Fruit fly (Drosophila melanogaster): ENCODE results near the gene LanA.

LanA gene

dm6 chr3L:6181776-6182175 lies 36.0 kb downstream of the LanA start, which contains the start of gene CG10274 (continued):
- TF ChIP-seq CG11093 (GFP tag; IDR thresholded peaks at IDR 0.05) (no peak), HHEX (GFP tag; optimal IDR thresholded peaks at IDR 0.05) (no peak), Gsc (GFP tag; IDR thresholded peaks at IDR 0.05) (no peak), vfl (GFP tag; optimal IDR thresholded peaks at IDR 0.05) (no peak), Lim3 (GFP tag; IDR thresholded peaks at IDR 0.05) (no peak), maf-S (GFP tag; optimal IDR thresholded peaks at IDR 0.05) (peak; percentile 6), CG2129 (GFP tag; IDR thresholded peaks at IDR 0.05; ENCODE audit: partially characterized antibody) (no peak), trh (GFP tag; optimal IDR thresholded peaks at IDR 0.05) (peak; percentile 36), wek (GFP tag; optimal IDR thresholded peaks at IDR 0.05) (no peak), mirr (GFP tag; optimal IDR thresholded peaks at IDR 0.05) (no peak), sima (GFP tag; optimal IDR thresholded peaks at IDR 0.05) (no peak), CoRest (tag; optimal IDR thresholded peaks at IDR 0.05) (peak; percentile 90), Dad (GFP tag; optimal IDR thresholded peaks at IDR 0.05) (peak; percentile 49), CG18011 (GFP tag; optimal IDR thresholded peaks at IDR 0.05) (peak; percentile 59), pros (GFP tag; optimal IDR thresholded peaks at IDR 0.05) (no peak), zfh2 (GFP tag; optimal IDR thresholded peaks at IDR 0.05) (peak; percentile 80), exex (tag; optimal IDR thresholded peaks at IDR 0.05) (no peak), CG12071 (GFP tag; optimal IDR thresholded peaks at IDR 0.05) (no peak), H2.0 (GFP tag; IDR thresholded peaks at IDR 0.05) (peak; percentile 56; the same call in 1 of the 2 replicates), CG14441 (GFP tag; IDR thresholded peaks at IDR 0.05) (peak; percentile 61), Side (GFP tag; optimal IDR thresholded peaks at IDR 0.05) (peak; percentile 58), shn (GFP tag; optimal IDR thresholded peaks at IDR 0.05) (peak; percentile 70), CG7357 (GFP tag; IDR thresholded peaks at IDR 0.05) (peak; percentile 33; the same call in 1 of the 3 replicates), Stat92E (GFP tag; optimal IDR thresholded peaks at IDR 0.05) (peak in 1 of 3 experiments; percentile 39), CG15601 (tag; optimal IDR thresholded peaks at IDR 0.05) (no peak), CHES-1-like (GFP tag; optimal IDR thresholded peaks at IDR 0.05) (peak; percentile 79), CG9727 (GFP tag; optimal IDR thresholded peaks at IDR 0.05) (peak; percentile 76), CG6654 (GFP tag; optimal IDR thresholded peaks at IDR 0.05) (peak; percentile 18), CG33557 (GFP tag; optimal IDR thresholded peaks at IDR 0.05) (peak; percentile 73), CG9932 (GFP tag; IDR thresholded peaks at IDR 0.05) (peak; percentile 88), CG14667 (GFP tag; IDR thresholded peaks at IDR 0.05) (peak; percentile 39), Ada2b (GFP tag; IDR thresholded peaks at IDR 0.05) (peak; percentile 60), sens-2 (GFP tag; IDR thresholded peaks at IDR 0.05) (no peak), CG1529 (GFP tag; optimal IDR thresholded peaks at IDR 0.05) (no peak), fu2 (GFP tag; optimal IDR thresholded peaks at IDR 0.05) (peak; percentile 71), Xrp1 (GFP tag; IDR thresholded peaks at IDR 0.05) (peak; percentile 82), ab (GFP tag; optimal IDR thresholded peaks at IDR 0.05) (peak; percentile 48), Aef1 (GFP tag; IDR thresholded peaks at IDR 0.05) (peak; percentile 61), CG10274 (GFP tag; optimal IDR thresholded peaks at IDR 0.05) (peak; percentile 56), sqz (GFP tag; optimal IDR thresholded peaks at IDR 0.05) (no peak), CG11456 (GFP tag; IDR thresholded peaks at IDR 0.05) (no peak; the same call in 2 of the 3 replicates), tgo (GFP tag; IDR thresholded peaks at IDR 0.05) (peak; percentile 77), odd (GFP tag; optimal IDR thresholded peaks at IDR 0.05) (no peak), caup (GFP tag; optimal IDR thresholded peaks at IDR 0.05; ENCODE audit: severe bottlenecking) (no peak), Hmx (GFP tag; optimal IDR thresholded peaks at IDR 0.05) (no peak), CG4282 (GFP tag; optimal IDR thresholded peaks at IDR 0.05) (no peak), CG15269 (tag; optimal IDR thresholded peaks at IDR 0.05) (no peak), Atf-2 (GFP tag; optimal IDR thresholded peaks at IDR 0.05) (peak; percentile 68), CG10209 (GFP tag; optimal IDR thresholded peaks at IDR 0.05) (peak; percentile 76), otp (GFP tag; IDR thresholded peaks at IDR 0.05) (no peak), Gug (GFP tag; IDR thresholded peaks at IDR 0.05) (peak; percentile 65; the same call in 3 of the 4 replicates), CG10321 (GFP tag; IDR thresholded peaks at IDR 0.05) (no peak)
